Fruit fly (Drosophila melanogaster): ENCODE data around the gene CG4619.
A peak's percentile ranks its signal among the peaks of the same experiment; 100 is the strongest.

The CG4619 gene

dm6 chr2L:9966983-9967737 lies 28.5 kb downstream of the CG4619 start, which contains the start of the genes Dref and RpL13 (continued):
- TF ChIP-seq hkb (optimal IDR thresholded peaks at IDR 0.05) (no peak), hkb (GFP tag; IDR thresholded peaks at IDR 0.05) (peak; percentile 89), Ptx1 (GFP tag; IDR thresholded peaks at IDR 0.05) (peak; percentile 69), CG7271 (tag; optimal IDR thresholded peaks at IDR 0.05) (peak; percentile 93), CG7963 (GFP tag; IDR thresholded peaks at IDR 0.05; ENCODE audit: partially characterized antibody) (peak; percentile 66; the same call in 1 of the 3 replicates), CG2712 (tag; optimal IDR thresholded peaks at IDR 0.05) (peak; percentile 85), CG16815 (GFP tag; optimal IDR thresholded peaks at IDR 0.05) (peak; percentile 31), CG9437 (GFP tag; optimal IDR thresholded peaks at IDR 0.05) (peak; percentile 83), grn (GFP tag; optimal IDR thresholded peaks at IDR 0.05) (peak; percentile 86), CG1603 (tag; optimal IDR thresholded peaks at IDR 0.05) (peak; percentile 90), fd96Cb (tag; optimal IDR thresholded peaks at IDR 0.05) (peak; percentile 40), slp2 (GFP tag; optimal IDR thresholded peaks at IDR 0.05) (peak; percentile 90), bbx (GFP tag; IDR thresholded peaks at IDR 0.05; ENCODE audit: partially characterized antibody) (peak; percentile 68), inv (GFP tag; IDR thresholded peaks at IDR 0.05; ENCODE audit: partially characterized antibody) (peak; percentile 76), NK7.1 (GFP tag; optimal IDR thresholded peaks at IDR 0.05) (peak; percentile 92), CG7556 (GFP tag; optimal IDR thresholded peaks at IDR 0.05) (peak; percentile 84), Six4 (GFP tag; optimal IDR thresholded peaks at IDR 0.05) (peak; percentile 62), CG8924 (tag; optimal IDR thresholded peaks at IDR 0.05) (peak; percentile 85), hb (GFP tag; IDR thresholded peaks at IDR 0.05; ENCODE audit: partially characterized antibody) (peak; percentile 76; the same call in 2 of the 3 replicates), tup (GFP tag; optimal IDR thresholded peaks at IDR 0.05) (peak; percentile 54), Dbx (GFP tag; IDR thresholded peaks at IDR 0.05) (peak; percentile 77), Deaf1 (tag; optimal IDR thresholded peaks at IDR 0.05) (peak; percentile 64), Gug (GFP tag; IDR thresholded peaks at IDR 0.05) (peak; percentile 13; the same call in 1 of the 4 replicates), CG18599 (GFP tag; optimal IDR thresholded peaks at IDR 0.05) (peak; percentile 92), CG7839 (tag; optimal IDR thresholded peaks at IDR 0.05) (peak; percentile 82), unpg (GFP tag; optimal IDR thresholded peaks at IDR 0.05) (peak; percentile 82), CG6272 (GFP tag; IDR thresholded peaks at IDR 0.05) (peak; percentile 61), CG18011 (GFP tag; optimal IDR thresholded peaks at IDR 0.05) (peak; percentile 85), knrl (GFP tag; IDR thresholded peaks at IDR 0.05; ENCODE audit: partially characterized antibody) (peak; percentile 81), cwo (GFP tag; optimal IDR thresholded peaks at IDR 0.05) (peak; percentile 81), sug (tag; optimal IDR thresholded peaks at IDR 0.05) (peak; percentile 90), CG2129 (GFP tag; IDR thresholded peaks at IDR 0.05; ENCODE audit: partially characterized antibody) (peak; percentile 47), CHES-1-like (GFP tag; optimal IDR thresholded peaks at IDR 0.05) (peak; percentile 90), ac (GFP tag; optimal IDR thresholded peaks at IDR 0.05) (peak; percentile 73), CG4854 (GFP tag; optimal IDR thresholded peaks at IDR 0.05) (peak; percentile 86), CG13296 (GFP tag; optimal IDR thresholded peaks at IDR 0.05) (peak; percentile 97), psq (GFP tag; optimal IDR thresholded peaks at IDR 0.05) (peak; percentile 44), z (GFP tag; IDR thresholded peaks at IDR 0.05) (peak; percentile 51; the same call in 1 of the 3 replicates), org-1 (GFP tag; optimal IDR thresholded peaks at IDR 0.05) (peak; percentile 91), bowl (GFP tag; IDR thresholded peaks at IDR 0.05) (0 out of 2 replicates have a peak, but pooled peaks have one; percentile 32), sqz (GFP tag; optimal IDR thresholded peaks at IDR 0.05) (peak; percentile 96), CG9817 (tag; optimal IDR thresholded peaks at IDR 0.05) (peak; percentile 80), yki (optimal IDR thresholded peaks at IDR 0.05) (no peak), CG4617 (GFP tag; optimal IDR thresholded peaks at IDR 0.05; ENCODE audit: borderline replicate concordance) (peak; percentile 70), Mad (GFP tag; optimal IDR thresholded peaks at IDR 0.05) (peak; percentile 87), Bdp1 (GFP tag; optimal IDR thresholded peaks at IDR 0.05) (peak; percentile 64), CG2120 (GFP tag; optimal IDR thresholded peaks at IDR 0.05) (peak; percentile 85), B-H1 (GFP tag; IDR thresholded peaks at IDR 0.05) (peak; percentile 39; the same call in 2 of the 3 replicates)
